Fruit fly (Drosophila melanogaster) whole organism, embryonic: Measurements from ENCODE around the gene CG2104.

Source experiments
- B-H1 ChIP-seq: fragments of 200-800 bp; sonication (Bioruptor generic); IDR thresholded peaks from 3 replicates; pipeline ENCODE4 v1.3.6; 2022; ENCODE audit warnings: missing biosample characterization, missing genetic modification characterization
- Bdp1 ChIP-seq: fragments of 200-800 bp; sonication (Bioruptor generic); optimal IDR thresholded peaks from 3 replicates; lab custom pipeline; 2016; ENCODE audit warnings: missing biosample characterization, missing genetic modification characterization
- CG10654 ChIP-seq: fragments of 200-800 bp; sonication (Bioruptor generic); optimal IDR thresholded peaks from 2 replicates; lab custom pipeline; 2016; ENCODE audit warnings: missing biosample characterization, missing genetic modification characterization
- CG10979 ChIP-seq: fragments of 200-800 bp; sonication (Bioruptor generic); optimal IDR thresholded peaks from 2 replicates; lab custom pipeline; 2018; ENCODE audit warnings: missing biosample characterization, mild to moderate bottlenecking, missing genetic modification characterization, moderate library complexity
- CG15269 ChIP-seq: fragments of 200-800 bp; sonication (Bioruptor generic); optimal IDR thresholded peaks from 2 replicates; lab custom pipeline; 2018; ENCODE audit warnings: missing biosample characterization, mild to moderate bottlenecking, missing genetic modification characterization, moderate library complexity
- CG1602 ChIP-seq: fragments of 200-800 bp; sonication (Bioruptor generic); optimal IDR thresholded peaks from 3 replicates; lab custom pipeline; 2016; ENCODE audit warnings: missing biosample characterization, missing genetic modification characterization
- CG1832 ChIP-seq: fragments of 200-800 bp; sonication (Bioruptor generic); optimal IDR thresholded peaks from 2 replicates; lab custom pipeline; 2017; ENCODE audit warnings: missing biosample characterization, mild to moderate bottlenecking, missing genetic modification characterization, inconsistent platforms
- CG2116 ChIP-seq: fragments of 200-800 bp; sonication (Bioruptor generic); optimal IDR thresholded peaks from 3 replicates; lab custom pipeline; 2018; ENCODE audit warnings: missing biosample characterization, mild to moderate bottlenecking, missing genetic modification characterization
- CG2129 ChIP-seq: fragments of 200-800 bp; sonication (Bioruptor generic); IDR thresholded peaks from 2 replicates; pipeline ENCODE4 v1.3.6; 2022; ENCODE audit warnings: missing biosample characterization, missing genetic modification characterization; ENCODE audit not compliant: partially characterized antibody
- CG30020 ChIP-seq: fragments of 200-800 bp; optimal IDR thresholded peaks from 2 replicates; lab custom pipeline; 2019; ENCODE audit warnings: missing biosample characterization, mild to moderate bottlenecking, missing genetic modification characterization, moderate library complexity
- CG31224 ChIP-seq: fragments of 200-800 bp; sonication (Bioruptor generic); IDR thresholded peaks from 2 replicates; pipeline ENCODE4 v1.3.6; 2022; ENCODE audit warnings: missing biosample characterization, missing genetic modification characterization
- CG31365 ChIP-seq: fragments of 200-800 bp; sonication (Bioruptor generic); optimal IDR thresholded peaks from 2 replicates; lab custom pipeline; 2018; ENCODE audit warnings: missing biosample characterization, mild to moderate bottlenecking, missing genetic modification characterization
- CG34224 ChIP-seq: fragments of 200-800 bp; sonication (Bioruptor generic); IDR thresholded peaks from 3 replicates; pipeline ENCODE4 v1.3.6; 2022; ENCODE audit warnings: missing biosample characterization, missing genetic modification characterization; ENCODE audit not compliant: partially characterized antibody
- CG34376 ChIP-seq: fragments of 200-800 bp; sonication (Bioruptor generic); optimal IDR thresholded peaks from 2 replicates; lab custom pipeline; 2018; ENCODE audit warnings: missing biosample characterization, mild to moderate bottlenecking, missing genetic modification characterization
- CG3838 ChIP-seq: fragments of 200-800 bp; sonication (Bioruptor generic); optimal IDR thresholded peaks from 3 replicates; lab custom pipeline; 2016; ENCODE audit warnings: missing biosample characterization, missing genetic modification characterization
- CG4617 ChIP-seq: fragments of 200-800 bp; sonication (Bioruptor generic); optimal IDR thresholded peaks from 3 replicates; lab custom pipeline; 2016; ENCODE audit warnings: missing biosample characterization, missing genetic modification characterization, borderline replicate concordance
- CG4820 ChIP-seq: fragments of 200-800 bp; sonication (Bioruptor generic); optimal IDR thresholded peaks from 3 replicates; lab custom pipeline; 2016; ENCODE audit warnings: missing biosample characterization, missing genetic modification characterization
- CG6689 ChIP-seq: fragments of 200-800 bp; sonication (Bioruptor generic); IDR thresholded peaks from 2 replicates; pipeline ENCODE4 v1.3.6; 2022; ENCODE audit warnings: missing biosample characterization, missing genetic modification characterization
- CG6791 ChIP-seq: fragments of 200-800 bp; sonication (Bioruptor generic); IDR thresholded peaks from 3 replicates; pipeline ENCODE4 v1.3.6; 2022; ENCODE audit warnings: missing biosample characterization, missing genetic modification characterization; ENCODE audit not compliant: partially characterized antibody
- CG6813 ChIP-seq: fragments of 200-800 bp; sonication (Bioruptor generic); optimal IDR thresholded peaks from 2 replicates; lab custom pipeline; 2017; ENCODE audit warnings: missing biosample characterization, missing genetic modification characterization, mild to moderate bottlenecking, moderate library complexity, missing genetic modification reagents
- CG7928 ChIP-seq: fragments of 200-800 bp; sonication (Bioruptor generic); optimal IDR thresholded peaks from 2 replicates; lab custom pipeline; 2017; ENCODE audit warnings: missing biosample characterization, mild to moderate bottlenecking, missing genetic modification characterization
- CTCF ChIP-seq: fragments of 200-800 bp; sonication (Bioruptor generic); optimal IDR thresholded peaks from 2 replicates; lab custom pipeline; 2017; ENCODE audit warnings: missing biosample characterization, mild to moderate bottlenecking, missing genetic modification characterization, moderate library complexity
- D ChIP-seq, 2 experiments: fragments of 200-800 bp in 1 of 2; fragments of >200 bp in 1 of 2; sonication (Bioruptor generic) in 1 of 2; optimal IDR thresholded peaks; 2 replicates in 1 of 2; 3 replicates in 1 of 2; lab custom pipeline; 2017; ENCODE audit warnings: mild to moderate bottlenecking in 1 of 2, missing biosample characterization in 1 of 2, missing genetic modification characterization in 1 of 2, missing genetic modification reagents in 1 of 2
- D19A ChIP-seq: fragments of 200-800 bp; optimal IDR thresholded peaks from 3 replicates; lab custom pipeline; 2019; ENCODE audit warnings: missing biosample characterization, mild to moderate bottlenecking, missing genetic modification characterization, moderate library complexity
- Doc3 ChIP-seq: fragments of 200-800 bp; sonication (Bioruptor generic); IDR thresholded peaks from 3 replicates; pipeline ENCODE4 v1.3.6; 2022; ENCODE audit warnings: missing biosample characterization, missing genetic modification characterization; ENCODE audit not compliant: partially characterized antibody
- Fer3 ChIP-seq: fragments of 200-800 bp; sonication (Bioruptor generic); optimal IDR thresholded peaks from 2 replicates; lab custom pipeline; 2018; ENCODE audit warnings: missing biosample characterization, mild to moderate bottlenecking, missing genetic modification characterization, moderate library complexity
- H15 ChIP-seq: fragments of 200-800 bp; sonication (Bioruptor generic); IDR thresholded peaks from 3 replicates; pipeline ENCODE4 v1.3.6; 2022; ENCODE audit warnings: missing biosample characterization, missing genetic modification characterization
- HmgZ ChIP-seq: fragments of 200-800 bp; sonication (Bioruptor generic); optimal IDR thresholded peaks from 2 replicates; lab custom pipeline; 2018; ENCODE audit warnings: missing biosample characterization, mild to moderate bottlenecking, missing genetic modification characterization
- Lhr ChIP-seq: fragments of 200-800 bp; sonication (Bioruptor generic); optimal IDR thresholded peaks from 3 replicates; lab custom pipeline; 2017; ENCODE audit warnings: mild to moderate bottlenecking, missing biosample characterization, missing genetic modification reagents, missing genetic modification characterization
- Meics ChIP-seq: fragments of 200-800 bp; sonication (Bioruptor generic); optimal IDR thresholded peaks from 2 replicates; lab custom pipeline; 2017; ENCODE audit warnings: missing biosample characterization, mild to moderate bottlenecking, missing genetic modification characterization
- NFAT ChIP-seq: fragments of 200-800 bp; sonication (Bioruptor generic); IDR thresholded peaks from 2 replicates; pipeline ENCODE4 v1.3.6; 2022; ENCODE audit warnings: missing biosample characterization, missing genetic modification characterization
- Rfx ChIP-seq: fragments of 200-800 bp; sonication (Bioruptor generic); IDR thresholded peaks from 2 replicates; pipeline ENCODE4 v1.3.6; 2022; ENCODE audit warnings: missing biosample characterization, missing genetic modification characterization
- amos ChIP-seq: fragments of 200-800 bp; sonication (Bioruptor generic); IDR thresholded peaks from 2 replicates; pipeline ENCODE4 v1.3.6; 2022; ENCODE audit warnings: missing biosample characterization, missing genetic modification characterization; ENCODE audit not compliant: partially characterized antibody
- cato ChIP-seq: fragments of 200-800 bp; sonication (Bioruptor generic); optimal IDR thresholded peaks from 2 replicates; lab custom pipeline; 2016; ENCODE audit warnings: missing biosample characterization, missing genetic modification characterization, borderline replicate concordance
- caup ChIP-seq: fragments of 200-800 bp; sonication (Bioruptor generic); optimal IDR thresholded peaks from 3 replicates; lab custom pipeline; 2017; ENCODE audit warnings: missing biosample characterization, mild to moderate bottlenecking, missing genetic modification characterization, moderate library complexity; ENCODE audit not compliant: severe bottlenecking
- chinmo ChIP-seq: fragments of 200-800 bp; sonication (Bioruptor generic); IDR thresholded peaks from 4 replicates; pipeline ENCODE4 v1.3.6; 2022; ENCODE audit warnings: missing biosample characterization, missing genetic modification characterization; ENCODE audit not compliant: partially characterized antibody
- chn ChIP-seq: fragments of 200-800 bp; sonication (Bioruptor generic); optimal IDR thresholded peaks from 2 replicates; lab custom pipeline; 2016; ENCODE audit warnings: missing biosample characterization, missing genetic modification characterization
- corto ChIP-seq: fragments of 200-800 bp; sonication (Bioruptor generic); optimal IDR thresholded peaks from 2 replicates; lab custom pipeline; 2016; ENCODE audit warnings: missing biosample characterization, mild to moderate bottlenecking, missing genetic modification characterization, moderate library complexity
- hbn ChIP-seq: fragments of 200-800 bp; sonication (Bioruptor generic); IDR thresholded peaks from 2 replicates; pipeline ENCODE4 v1.3.6; 2022; ENCODE audit warnings: missing biosample characterization, missing genetic modification characterization; ENCODE audit not compliant: partially characterized antibody
- her ChIP-seq: fragments of 200-800 bp; sonication (Bioruptor generic); optimal IDR thresholded peaks from 2 replicates; lab custom pipeline; 2016; ENCODE audit warnings: missing biosample characterization, missing genetic modification characterization
- ind ChIP-seq: fragments of 200-800 bp; sonication (Bioruptor generic); optimal IDR thresholded peaks from 3 replicates; lab custom pipeline; 2016; ENCODE audit warnings: missing biosample characterization, missing genetic modification characterization
- salm ChIP-seq: fragments of 200-800 bp; sonication (Bioruptor generic); optimal IDR thresholded peaks from 2 replicates; lab custom pipeline; 2018; ENCODE audit warnings: missing biosample characterization, mild to moderate bottlenecking, missing genetic modification characterization
- sd ChIP-seq: fragments of 200-800 bp; sonication (Bioruptor generic); optimal IDR thresholded peaks from 3 replicates; lab custom pipeline; 2018; ENCODE audit warnings: missing biosample characterization, mild to moderate bottlenecking, missing genetic modification characterization, moderate library complexity
- slou ChIP-seq: fragments of 200-800 bp; sonication (Bioruptor generic); optimal IDR thresholded peaks from 3 replicates; lab custom pipeline; 2016; ENCODE audit warnings: missing biosample characterization, missing genetic modification characterization
- stc ChIP-seq: fragments of 200-800 bp; sonication (Bioruptor generic); IDR thresholded peaks from 2 replicates; pipeline ENCODE4 v1.3.6; 2022; ENCODE audit warnings: missing biosample characterization, missing genetic modification characterization
- sug ChIP-seq: fragments of 200-800 bp; optimal IDR thresholded peaks from 2 replicates; lab custom pipeline; 2019; ENCODE audit warnings: missing biosample characterization, mild to moderate bottlenecking, missing genetic modification characterization, moderate library complexity
- ttk ChIP-seq: fragments of 200-800 bp; sonication (Bioruptor generic); IDR thresholded peaks from 2 replicates; pipeline ENCODE4 v2.1.2; 2022; ENCODE audit warnings: missing biosample characterization, missing genetic modification characterization

Gene CG2104

dm6 chr3R:5648569-5649476 lies 44.3 kb downstream of the CG2104 start, which contains the start of the genes MTA1-like and Sec23 (continued):
- TF ChIP-seq cato (GFP tag; lab: Kevin White, UChicago) (no peak), CG31224 (GFP tag; lab: Robert Waterston, UW) (peak; percentile 5; the same call in 1 of the 2 replicates), H15 (peak; percentile 17; the same call in 1 of the 3 replicates), CG4617 (GFP tag; lab: Kevin White, UChicago) (no peak), Meics (GFP tag; lab: Kevin White, UChicago) (peak; percentile 53), B-H1 (no peak), Rfx (GFP tag; lab: Robert Waterston, UW) (peak; percentile 71), CG10654 (GFP tag; lab: Kevin White, UChicago) (peak; percentile 44), hbn (peak; percentile 88), CG2129 (GFP tag; lab: Robert Waterston, UW) (peak; percentile 86), amos (GFP tag; lab: Robert Waterston, UW) (peak; percentile 92), sug (tag; lab: Kevin White, UChicago) (peak; percentile 64), NFAT (GFP tag; lab: Robert Waterston, UW) (no peak), CG7928 (GFP tag; lab: Kevin White, UChicago) (peak; percentile 91), CG6813 (GFP tag; lab: Kevin White, UChicago) (peak; percentile 7), CG6791 (GFP tag; lab: Robert Waterston, UW) (peak; percentile 93), ttk (peak; percentile 37; the same call in 1 of the 2 replicates), salm (no peak), sd (tag; lab: Kevin White, UChicago) (peak; percentile 42), Lhr (GFP tag; lab: Kevin White, UChicago) (peak; percentile 4), CG4820 (peak; percentile 34), slou (GFP tag; lab: Kevin White, UChicago) (peak; percentile 43), CG30020 (tag; lab: Kevin White, UChicago) (peak; percentile 78), Fer3 (peak; percentile 8), chinmo (GFP tag; lab: Robert Waterston, UW) (peak; percentile 96), CG31365 (tag; lab: Kevin White, UChicago) (no peak), CG2116 (GFP tag; lab: Kevin White, UChicago) (peak; percentile 97), CTCF (GFP tag; lab: Kevin White, UChicago) (peak; percentile 35), CG15269 (tag; lab: Kevin White, UChicago) (peak; percentile 43), CG34224 (peak; percentile 85), caup (GFP tag; lab: Kevin White, UChicago) (peak; percentile 23), Bdp1 (GFP tag; lab: Kevin White, UChicago) (no peak), CG3838 (GFP tag; lab: Kevin White, UChicago) (no peak), HmgZ (tag; lab: Kevin White, UChicago) (peak; percentile 26), Doc3 (peak; percentile 94), stc (no peak), corto (GFP tag; lab: Kevin White, UChicago) (peak; percentile 60), chn (GFP tag; lab: Kevin White, UChicago) (peak; percentile 21), CG1602 (GFP tag; lab: Kevin White, UChicago) (peak; percentile 56), D (optimal IDR thresholded peaks at IDR 0.05; lab: Kevin White, UChicago) (no peak), D (GFP tag; optimal IDR thresholded peaks at IDR 0.05; lab: Kevin White, UChicago) (peak; percentile 18), her (no peak), D19A (tag; lab: Kevin White, UChicago) (peak; percentile 36), CG10979 (tag; lab: Kevin White, UChicago) (peak; percentile 37), ind (GFP tag; lab: Kevin White, UChicago) (peak; percentile 61), CG34376 (GFP tag; lab: Kevin White, UChicago) (peak; percentile 46), CG1832 (GFP tag; lab: Kevin White, UChicago) (no peak), CG6689 (GFP tag; lab: Robert Waterston, UW) (peak; percentile 77)
